Worm (Caenorhabditis elegans): ENCODE measurements around the gene mrps-26.

Gene mrps-26

ce11 chrIII:5215375-5215774, 19.0 kb upstream of the mrps-26 start, which contains the start of gene ZC155.4:
Gene ZC155.4, minus strand, starts transcription at chrIII:5215475.
- TF ChIP-seq lir-3 (tag; optimal IDR thresholded peaks at IDR 0.05; ENCODE audit: poor library complexity) = no peak
- no peak for TF ChIP-seq nhr-84 (tag; optimal IDR thresholded peaks at IDR 0.05)

- TF ChIP-seq ceh-82 (tag; optimal IDR thresholded peaks at IDR 0.05) = no peak
- TF ChIP-seq fkh-8 (tag; optimal IDR thresholded peaks at IDR 0.05) = no peak
- TF ChIP-seq ets-5 (GFP tag; IDR thresholded peaks at IDR 0.05) = no peak
- TF ChIP-seq grh-1 (GFP tag; IDR thresholded peaks at IDR 0.05) = no peak
- no peak for TF ChIP-seq nhr-28 (tag; optimal IDR thresholded peaks at IDR 0.05)
- no peak for TF ChIP-seq C34B4.2 (tag; optimal IDR thresholded peaks at IDR 0.05)
These were observed 16.9 kb upstream of the mrps-26 start, which contains the start of gene cutl-19 for ce11 chrIII:5217511-5217910. Gene cutl-19, minus strand, starts transcription at chrIII:5217611.

- TF ChIP-seq C16A3.4 (tag; optimal IDR thresholded peaks at IDR 0.05) (no peak), pax-3 (tag; optimal IDR thresholded peaks at IDR 0.05) (no peak), nhr-12 (tag; optimal IDR thresholded peaks at IDR 0.05) (no peak), swsn-7 (tag; optimal IDR thresholded peaks at IDR 0.05) (no peak), mep-1 (tag; optimal IDR thresholded peaks at IDR 0.05) (no peak), ceh-63 (GFP tag; optimal IDR thresholded peaks at IDR 0.05) (no peak), dsc-1 (tag; optimal IDR thresholded peaks at IDR 0.05) (no peak), jun-1 (tag; optimal IDR thresholded peaks at IDR 0.05) (no peak), nhr-47 (tag; optimal IDR thresholded peaks at IDR 0.05) (no peak), unc-62 (GFP tag; optimal IDR thresholded peaks at IDR 0.05) (no peak), unc-86 (tag; optimal IDR thresholded peaks at IDR 0.05) (no peak), C34B4.2 (tag; optimal IDR thresholded peaks at IDR 0.05) (no peak), unc-130 (tag; optimal IDR thresholded peaks at IDR 0.05) (no peak), ceh-90 (tag; optimal IDR thresholded peaks at IDR 0.05) (no peak)
These were observed 15.7 kb upstream of the mrps-26 start, which contains the start of gene ZC155.2 for ce11 chrIII:5218687-5219086. Gene ZC155.2, plus strand, starts transcription at chrIII:5218987.

- TF ChIP-seq dsc-1 (tag; optimal IDR thresholded peaks at IDR 0.05) (no peak), jun-1 (tag; optimal IDR thresholded peaks at IDR 0.05) (no peak), skn-1 (tag; optimal IDR thresholded peaks at IDR 0.05) (no peak)
These were observed 12.6 kb upstream of the mrps-26 start for ce11 chrIII:5221820-5222219.

- no peak for TF ChIP-seq blmp-1 (tag; optimal IDR thresholded peaks at IDR 0.05)
- TF ChIP-seq snpc-4 (tag; optimal IDR thresholded peaks at IDR 0.05) = no peak
- TF ChIP-seq mep-1 (tag; optimal IDR thresholded peaks at IDR 0.05) = peak; percentile 35
- no peak for TF ChIP-seq swsn-7 (tag; optimal IDR thresholded peaks at IDR 0.05)
- TF ChIP-seq nhr-77 (tag; optimal IDR thresholded peaks at IDR 0.05) = peak; percentile 12
- no peak for TF ChIP-seq ztf-4 (tag; optimal IDR thresholded peaks at IDR 0.05)
- TF ChIP-seq lin-14 (GFP tag; optimal IDR thresholded peaks at IDR 0.05) = peak; percentile 60
- TF ChIP-seq Y116A8C.19 (tag; optimal IDR thresholded peaks at IDR 0.05; ENCODE audit: borderline replicate concordance) = no peak
- TF ChIP-seq nhr-19 (GFP tag; conservative IDR thresholded peaks at IDR 0.05) = no peak
- TF ChIP-seq unc-86 (tag; optimal IDR thresholded peaks at IDR 0.05) = no peak
- no peak for TF ChIP-seq lir-3 (tag; optimal IDR thresholded peaks at IDR 0.05; ENCODE audit: poor library complexity)
- no peak for TF ChIP-seq C16A3.4 (tag; optimal IDR thresholded peaks at IDR 0.05)
- TF ChIP-seq tbx-2 (tag; optimal IDR thresholded peaks at IDR 0.05) = no peak
- TF ChIP-seq nhr-71 (tag; optimal IDR thresholded peaks at IDR 0.05) = peak; percentile 8
- no peak for TF ChIP-seq unc-62 (GFP tag; optimal IDR thresholded peaks at IDR 0.05)
- TF ChIP-seq vab-15 (tag; optimal IDR thresholded peaks at IDR 0.05) = no peak
- TF ChIP-seq hpl-2 (GFP tag; optimal IDR thresholded peaks at IDR 0.05) = no peak
- TF ChIP-seq nhr-90 (tag; optimal IDR thresholded peaks at IDR 0.05; ENCODE audit: poor library complexity) = no peak
- TF ChIP-seq egl-27 (tag; optimal IDR thresholded peaks at IDR 0.05) = no peak
- TF ChIP-seq irx-1 (tag; optimal IDR thresholded peaks at IDR 0.05) = no peak
- no peak for TF ChIP-seq pag-3 (tag; optimal IDR thresholded peaks at IDR 0.05; ENCODE audit: borderline replicate concordance, insufficient read depth)
- no peak for TF ChIP-seq efl-1 (optimal IDR thresholded peaks at IDR 0.05)
- TF ChIP-seq efl-1 (GFP tag; optimal IDR thresholded peaks at IDR 0.05 in 1 of 2) = peak in 1 of 2 experiments; percentile 67
- TF ChIP-seq ztf-11 (tag; optimal IDR thresholded peaks at IDR 0.05) = no peak
- no peak for TF ChIP-seq elt-2 (tag; optimal IDR thresholded peaks at IDR 0.05)
- TF ChIP-seq nhr-28 (tag; optimal IDR thresholded peaks at IDR 0.05) = no peak
- TF ChIP-seq mdl-1 (tag; optimal IDR thresholded peaks at IDR 0.05) = no peak
- TF ChIP-seq skn-1 (tag; optimal IDR thresholded peaks at IDR 0.05) = no peak
- no peak for TF ChIP-seq nhr-20 (tag; optimal IDR thresholded peaks at IDR 0.05)
- no peak for TF ChIP-seq unc-98 (GFP tag; IDR thresholded peaks at IDR 0.05)
These were observed 11.6 kb upstream of the mrps-26 start for ce11 chrIII:5222777-5223176.
